Worm (Caenorhabditis elegans): ENCODE results near the gene cpsf-3.

- no peak for TF ChIP-seq ceh-36 (tag; optimal IDR thresholded peaks at IDR 0.05)
- TF ChIP-seq scrt-1 (GFP tag; IDR thresholded peaks at IDR 0.05) = no peak
- no peak for TF ChIP-seq flt-1 (GFP tag; IDR thresholded peaks at IDR 0.05)
- TF ChIP-seq B0310.2 (tag; optimal IDR thresholded peaks at IDR 0.05) = no peak
- no peak for TF ChIP-seq tbx-11 (GFP tag; IDR thresholded peaks at IDR 0.05)
- TF ChIP-seq ama-1 (optimal IDR thresholded peaks at IDR 0.05) = no peak
These were observed 30.5 kb downstream of the cpsf-3 start, which contains the start of gene ttr-51 for ce11 chrIV:13252211-13252610.
